Fruit fly (Drosophila melanogaster) Kc167 (cell line): Measurements from ENCODE around the gene vers.

ENCODE experiments used
- Sin3A ChIP-seq: fragments of >200 bp; optimal IDR thresholded peaks from 2 replicates; lab custom pipeline; 2018; ENCODE audit warnings: missing external identifiers
- h ChIP-seq: fragments of >200 bp; optimal IDR thresholded peaks from 3 replicates; lab custom pipeline; 2018; ENCODE audit warnings: missing external identifiers
- insv ChIP-seq: fragments of >200 bp; optimal IDR thresholded peaks from 3 replicates; lab custom pipeline; 2018; ENCODE audit warnings: missing external identifiers
- ttk ChIP-seq: sonication (Bioruptor generic); optimal IDR thresholded peaks from 2 replicates; lab custom pipeline; 2017; ENCODE audit warnings: missing external identifiers

DNA sequence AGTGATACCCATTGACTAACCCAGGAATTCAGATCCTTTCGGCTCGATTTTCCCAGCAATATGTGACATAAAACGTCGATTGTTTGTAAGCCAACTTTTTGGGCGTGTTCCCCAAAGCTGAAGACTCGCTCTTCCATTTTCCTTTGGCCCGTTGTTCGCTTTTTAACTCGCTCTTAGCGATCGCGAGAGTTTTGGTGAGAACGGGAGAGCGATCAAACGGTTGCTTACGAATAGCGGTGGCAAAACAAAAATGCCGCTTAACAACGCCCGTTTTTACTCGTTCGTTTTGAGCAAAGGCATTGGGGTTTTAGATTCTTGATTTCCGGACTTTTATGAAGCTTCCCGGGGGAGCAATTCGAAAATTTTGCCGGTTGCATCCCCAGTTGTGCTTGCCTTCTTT, 31.1 kb downstream of the vers start:
- TF ChIP-seq Sin3A (lab: Kevin White, UChicago) (no peak), ttk (lab: Kevin White, UChicago) (no peak), h (lab: Kevin White, UChicago) (no peak), insv (lab: Kevin White, UChicago) (no peak)
